Fruit fly (Drosophila melanogaster): Measurements from ENCODE around the gene Dd.

The Dd gene

DNA sequence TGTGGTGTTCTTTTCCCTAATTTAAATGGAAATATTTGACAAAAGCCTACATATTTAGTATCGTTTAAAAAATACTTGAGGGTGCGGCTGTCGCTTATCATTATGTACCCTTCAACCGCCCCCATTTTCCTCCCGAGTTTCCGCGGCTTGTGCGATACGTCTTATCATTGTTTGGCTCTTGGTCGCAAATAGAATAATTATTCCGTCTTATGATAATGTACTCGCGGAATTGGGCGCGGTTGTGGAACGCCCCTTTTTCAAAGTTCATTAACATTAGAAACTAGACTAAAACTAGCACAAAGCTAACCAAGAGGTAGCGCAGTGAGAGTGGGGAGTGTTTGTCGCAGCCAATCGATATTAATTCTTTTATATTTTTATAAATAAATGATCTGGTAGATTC, 41.6 kb upstream of the Dd start:
- TF ChIP-seq CG10209 (GFP tag; optimal IDR thresholded peaks at IDR 0.05) (no peak), CG14710 (tag; optimal IDR thresholded peaks at IDR 0.05) (no peak), mirr (GFP tag; optimal IDR thresholded peaks at IDR 0.05) (peak; percentile 13), CG34376 (GFP tag; optimal IDR thresholded peaks at IDR 0.05) (peak; percentile 41), CG31388 (GFP tag; optimal IDR thresholded peaks at IDR 0.05) (no peak), CG10543 (GFP tag; optimal IDR thresholded peaks at IDR 0.05) (peak; percentile 11), sug (tag; optimal IDR thresholded peaks at IDR 0.05) (peak; percentile 10), exex (tag; optimal IDR thresholded peaks at IDR 0.05) (peak; percentile 74)

DNA sequence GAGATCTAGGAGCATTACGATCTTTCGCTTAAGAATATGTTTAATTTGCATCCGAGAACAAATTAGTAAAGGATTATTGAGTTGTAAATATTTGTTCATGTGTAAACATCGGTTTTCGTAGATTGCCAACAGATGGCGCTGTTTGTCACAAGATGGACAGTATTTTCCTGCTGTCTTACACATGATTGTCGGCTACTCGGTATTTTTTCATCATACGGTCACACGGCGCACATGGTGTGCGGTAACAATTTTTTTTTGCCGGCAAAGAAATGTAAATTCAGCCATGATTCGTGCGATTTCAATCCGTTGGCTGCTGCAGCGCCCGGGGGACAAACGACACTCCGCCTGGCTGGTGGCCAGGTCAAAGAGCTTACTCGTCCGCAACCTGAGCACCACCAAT, 39.1 kb upstream of the Dd start, which contains the start of the genes bbx and waw:
bbx (plus strand) TSS at position 151 of the 400 bp plus-strand sequence.
waw (plus strand) TSS at position 151 of the 400 bp plus-strand sequence.
- no peak for TF ChIP-seq Gsc (GFP tag; IDR thresholded peaks at IDR 0.05)
- TF ChIP-seq CG7271 (tag; optimal IDR thresholded peaks at IDR 0.05): no peak
- no peak for TF ChIP-seq CG1647 (GFP tag; optimal IDR thresholded peaks at IDR 0.05)
- TF ChIP-seq CG14441 (GFP tag; IDR thresholded peaks at IDR 0.05): no peak
- no peak for TF ChIP-seq Hand (GFP tag; optimal IDR thresholded peaks at IDR 0.05)
- TF ChIP-seq cas (GFP tag; IDR thresholded peaks at IDR 0.05): no peak
- peak; percentile 37 for TF ChIP-seq nom (GFP tag; optimal IDR thresholded peaks at IDR 0.05)
- TF ChIP-seq Dref (GFP tag; IDR thresholded peaks at IDR 0.05): no peak
- no peak for TF ChIP-seq ttk (GFP tag; IDR thresholded peaks at IDR 0.05)
- peak in 1 of 2 experiments; percentile 100 for TF ChIP-seq Pdp1 (GFP tag; optimal IDR thresholded peaks at IDR 0.05)
- TF ChIP-seq tll (GFP tag; optimal IDR thresholded peaks at IDR 0.05): no peak
- TF ChIP-seq Asciz (GFP tag; optimal IDR thresholded peaks at IDR 0.05): no peak
- no peak for TF ChIP-seq ab (GFP tag; optimal IDR thresholded peaks at IDR 0.05)
- peak; percentile 80 for TF ChIP-seq MBD-R2 (GFP tag; IDR thresholded peaks at IDR 0.05)
- no peak for TF ChIP-seq Lim3 (GFP tag; IDR thresholded peaks at IDR 0.05)
- no peak for TF ChIP-seq sens-2 (GFP tag; IDR thresholded peaks at IDR 0.05)
- no peak for TF ChIP-seq cad (GFP tag; optimal IDR thresholded peaks at IDR 0.05)
- TF ChIP-seq GATAe (GFP tag; conservative IDR thresholded peaks at IDR 0.05): no peak
- no peak for TF ChIP-seq seq (GFP tag; IDR thresholded peaks at IDR 0.05)
- TF ChIP-seq unpg (GFP tag; optimal IDR thresholded peaks at IDR 0.05): no peak
- no peak for TF ChIP-seq HLH54F (GFP tag; optimal IDR thresholded peaks at IDR 0.05)
- TF ChIP-seq CG6175 (GFP tag; IDR thresholded peaks at IDR 0.05): no peak
- TF ChIP-seq gcm (GFP tag; optimal IDR thresholded peaks at IDR 0.05): no peak
- no peak for TF ChIP-seq Usf (GFP tag; optimal IDR thresholded peaks at IDR 0.05)
- no peak for TF ChIP-seq grn (GFP tag; optimal IDR thresholded peaks at IDR 0.05)
- TF ChIP-seq CG12219 (GFP tag; optimal IDR thresholded peaks at IDR 0.05): no peak
- TF ChIP-seq CG7839 (tag; optimal IDR thresholded peaks at IDR 0.05): no peak
- TF ChIP-seq Xbp1 (GFP tag; optimal IDR thresholded peaks at IDR 0.05): peak; percentile 8
- TF ChIP-seq Doc3 (GFP tag; IDR thresholded peaks at IDR 0.05; ENCODE audit: partially characterized antibody): no peak
- peak in 1 of 3 experiments; percentile 22 for TF ChIP-seq lola (GFP tag; optimal IDR thresholded peaks at IDR 0.05)
- peak; percentile 41 for TF ChIP-seq CG10543 (GFP tag; optimal IDR thresholded peaks at IDR 0.05)
- TF ChIP-seq CG11560 (tag; IDR thresholded peaks at IDR 0.05): no peak
- no peak for TF ChIP-seq Eip74EF (GFP tag; optimal IDR thresholded peaks at IDR 0.05)
- no peak for TF ChIP-seq salm (tag; optimal IDR thresholded peaks at IDR 0.05)
- TF ChIP-seq Dek (tag; optimal IDR thresholded peaks at IDR 0.05): no peak
- TF ChIP-seq trem (tag; optimal IDR thresholded peaks at IDR 0.05): peak; percentile 60
- no peak for TF ChIP-seq z (GFP tag; IDR thresholded peaks at IDR 0.05)
- no peak for TF ChIP-seq CG1602 (GFP tag; optimal IDR thresholded peaks at IDR 0.05)
- no peak for TF ChIP-seq CG6813 (GFP tag; optimal IDR thresholded peaks at IDR 0.05)
- TF ChIP-seq crp (GFP tag; optimal IDR thresholded peaks at IDR 0.05): peak in 1 of 2 experiments; percentile 43
- peak; percentile 18 for TF ChIP-seq grau (tag; optimal IDR thresholded peaks at IDR 0.05)
- no peak for TF ChIP-seq CG12744 (GFP tag; optimal IDR thresholded peaks at IDR 0.05)

Measured in whole organism, embryonic.